Worm (Caenorhabditis elegans): ENCODE measurements around the gene ndx-3.

DNA sequence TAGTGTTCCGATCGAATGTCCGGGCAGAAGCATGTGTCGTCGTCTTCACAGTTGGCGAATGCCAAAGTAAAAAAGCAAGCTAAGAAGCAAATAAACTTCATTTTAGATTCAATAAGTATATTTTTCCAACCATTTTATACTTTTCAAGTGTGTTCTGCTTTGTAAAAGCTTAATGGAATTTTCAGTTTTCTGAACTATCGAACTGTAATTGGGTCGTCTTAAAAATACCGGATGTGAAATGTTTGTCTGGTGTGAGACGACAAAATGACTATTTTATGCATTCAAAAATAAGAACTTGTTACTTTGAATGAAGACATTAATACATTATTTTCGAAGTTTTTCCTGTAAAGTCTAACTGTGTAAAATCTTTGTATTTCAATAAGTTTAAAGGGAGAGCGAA is 45.3 kb downstream of the ndx-3 start, which contains the start of gene F59A6.11:
- TF ChIP-seq zip-5 (tag; optimal IDR thresholded peaks at IDR 0.05) (no peak), pha-4 (tag; optimal IDR thresholded peaks at IDR 0.05) (no peak), fkh-6 (tag; optimal IDR thresholded peaks at IDR 0.05) (no peak), T23F11.4 (GFP tag; optimal IDR thresholded peaks at IDR 0.05) (no peak), fkh-10 (GFP tag; optimal IDR thresholded peaks at IDR 0.05) (no peak), ceh-19 (GFP tag; optimal IDR thresholded peaks at IDR 0.05) (no peak), ceh-18 (tag; optimal IDR thresholded peaks at IDR 0.05) (no peak), ceh-6 (GFP tag; optimal IDR thresholded peaks at IDR 0.05) (no peak), ceh-34 (tag; optimal IDR thresholded peaks at IDR 0.05) (no peak), nhr-11 (tag; optimal IDR thresholded peaks at IDR 0.05) (no peak), ref-2 (tag; optimal IDR thresholded peaks at IDR 0.05) (no peak), pax-1 (tag; optimal IDR thresholded peaks at IDR 0.05) (no peak)

All from whole organism, late embryonic.